Fruit fly (Drosophila melanogaster) whole organism, embryonic: ENCODE measurements around the gene eya.
A peak's percentile ranks its signal among the peaks of the same experiment; 100 is the strongest.

Experiments used
- CG13296 ChIP-seq: fragments of 200-800 bp; sonication (Bioruptor generic); optimal IDR thresholded peaks from 3 replicates; lab custom pipeline; 2018; ENCODE audit warnings: missing biosample characterization, mild to moderate bottlenecking, missing genetic modification characterization
- CG15601 ChIP-seq: fragments of 200-800 bp; sonication (Bioruptor generic); optimal IDR thresholded peaks from 3 replicates; lab custom pipeline; 2019; ENCODE audit warnings: missing biosample characterization, mild to moderate bottlenecking, missing genetic modification characterization, moderate library complexity
- CG15696 ChIP-seq: fragments of 200-800 bp; sonication (Bioruptor generic); optimal IDR thresholded peaks from 2 replicates; lab custom pipeline; 2019; ENCODE audit warnings: missing biosample characterization, mild to moderate bottlenecking, missing genetic modification characterization, moderate library complexity
- CG1602 ChIP-seq: fragments of 200-800 bp; sonication (Bioruptor generic); optimal IDR thresholded peaks from 3 replicates; lab custom pipeline; 2016; ENCODE audit warnings: missing biosample characterization, missing genetic modification characterization
- CG16815 ChIP-seq: fragments of 200-800 bp; sonication (Bioruptor generic); optimal IDR thresholded peaks from 3 replicates; lab custom pipeline; 2017; ENCODE audit warnings: missing biosample characterization, mild to moderate bottlenecking, missing genetic modification characterization
- CG17385 ChIP-seq: fragments of 200-800 bp; sonication (Bioruptor generic); optimal IDR thresholded peaks from 3 replicates; lab custom pipeline; 2018; ENCODE audit warnings: missing biosample characterization, mild to moderate bottlenecking, missing genetic modification characterization
- CG34376 ChIP-seq: fragments of 200-800 bp; sonication (Bioruptor generic); optimal IDR thresholded peaks from 2 replicates; lab custom pipeline; 2018; ENCODE audit warnings: missing biosample characterization, mild to moderate bottlenecking, missing genetic modification characterization
- CG4854 ChIP-seq: fragments of 200-800 bp; sonication (Bioruptor generic); optimal IDR thresholded peaks from 2 replicates; lab custom pipeline; 2016; ENCODE audit warnings: missing biosample characterization, missing genetic modification characterization, inconsistent platforms
- CG5953 ChIP-seq: fragments of 200-800 bp; sonication (Bioruptor generic); IDR thresholded peaks from 2 replicates; pipeline ENCODE4 v1.3.6; 2022; ENCODE audit warnings: missing biosample characterization, missing genetic modification characterization
- CG6175 ChIP-seq: fragments of 200-800 bp; sonication (Bioruptor generic); IDR thresholded peaks from 3 replicates; pipeline ENCODE4 v1.3.6; 2022; ENCODE audit warnings: missing biosample characterization, missing genetic modification characterization
- CG7556 ChIP-seq: fragments of 200-800 bp; sonication (Bioruptor generic); optimal IDR thresholded peaks from 2 replicates; lab custom pipeline; 2017; ENCODE audit warnings: missing biosample characterization, mild to moderate bottlenecking, missing genetic modification characterization
- CG8765 ChIP-seq: fragments of 200-800 bp; sonication (Bioruptor generic); IDR thresholded peaks from 2 replicates; pipeline ENCODE4 v1.3.6; 2022; ENCODE audit warnings: missing biosample characterization, missing genetic modification characterization
- CG8924 ChIP-seq: fragments of 200-800 bp; optimal IDR thresholded peaks from 3 replicates; lab custom pipeline; 2019; ENCODE audit warnings: missing biosample characterization, mild to moderate bottlenecking, missing genetic modification characterization, moderate library complexity
- Dek ChIP-seq: fragments of 200-800 bp; sonication (Bioruptor generic); optimal IDR thresholded peaks from 3 replicates; lab custom pipeline; 2019; ENCODE audit warnings: missing biosample characterization, mild to moderate bottlenecking, missing genetic modification characterization, moderate library complexity
- Dref ChIP-seq: fragments of 200-800 bp; sonication (Bioruptor generic); IDR thresholded peaks from 2 replicates; pipeline ENCODE4 v1.3.6; 2022; ENCODE audit warnings: missing biosample characterization, missing genetic modification characterization
- Drgx ChIP-seq: fragments of 200-800 bp; sonication (Bioruptor generic); IDR thresholded peaks from 2 replicates; pipeline ENCODE4 v1.3.6; 2022; ENCODE audit warnings: missing biosample characterization, missing genetic modification characterization
- Fer3 ChIP-seq: fragments of 200-800 bp; sonication (Bioruptor generic); optimal IDR thresholded peaks from 2 replicates; lab custom pipeline; 2018; ENCODE audit warnings: missing biosample characterization, mild to moderate bottlenecking, missing genetic modification characterization, moderate library complexity
- HLH54F ChIP-seq: fragments of 200-800 bp; sonication (Bioruptor generic); optimal IDR thresholded peaks from 3 replicates; lab custom pipeline; 2016; ENCODE audit warnings: missing biosample characterization, missing genetic modification characterization
- Hr3 ChIP-seq: fragments of 200-800 bp; sonication (Bioruptor generic); optimal IDR thresholded peaks from 3 replicates; lab custom pipeline; 2016; ENCODE audit warnings: missing biosample characterization, missing genetic modification characterization
- Hr51 ChIP-seq, 2 experiments: fragments of 200-800 bp; sonication (Bioruptor generic); optimal IDR thresholded peaks; 2 replicates in 1 of 2; 3 replicates in 1 of 2; lab custom pipeline; 2016 to 2018; ENCODE audit warnings: missing biosample characterization in 2 of 2, missing genetic modification characterization in 2 of 2, mild to moderate bottlenecking in 1 of 2, moderate library complexity in 1 of 2
- Hr78 ChIP-seq, 2 experiments: fragments of 200-800 bp in 1 of 2; fragments of >200 bp in 1 of 2; sonication (Bioruptor generic) in 1 of 2; optimal IDR thresholded peaks; 2 replicates each; lab custom pipeline; 2017 to 2019; ENCODE audit warnings: missing biosample characterization in 2 of 2, missing genetic modification characterization in 2 of 2, mild to moderate bottlenecking in 1 of 2, moderate library complexity in 1 of 2
- Lhr ChIP-seq: fragments of 200-800 bp; sonication (Bioruptor generic); optimal IDR thresholded peaks from 3 replicates; lab custom pipeline; 2017; ENCODE audit warnings: mild to moderate bottlenecking, missing biosample characterization, missing genetic modification reagents, missing genetic modification characterization
- MTF-1 ChIP-seq: fragments of 200-800 bp; sonication (Bioruptor generic); optimal IDR thresholded peaks from 2 replicates; lab custom pipeline; 2018; ENCODE audit warnings: missing biosample characterization, mild to moderate bottlenecking, missing genetic modification characterization, borderline replicate concordance
- NFAT ChIP-seq: fragments of 200-800 bp; sonication (Bioruptor generic); IDR thresholded peaks from 2 replicates; pipeline ENCODE4 v1.3.6; 2022; ENCODE audit warnings: missing biosample characterization, missing genetic modification characterization
- Nf-YC ChIP-seq: fragments of 200-800 bp; optimal IDR thresholded peaks from 3 replicates; lab custom pipeline; 2019; ENCODE audit warnings: missing biosample characterization, mild to moderate bottlenecking, missing genetic modification characterization, moderate library complexity
- Sry-β ChIP-seq: fragments of 200-800 bp; sonication (Bioruptor generic); optimal IDR thresholded peaks from 2 replicates; lab custom pipeline; 2018; ENCODE audit warnings: missing biosample characterization, mild to moderate bottlenecking, missing genetic modification characterization, moderate library complexity
- Taf1 ChIP-seq: fragments of 200-800 bp; sonication (Bioruptor generic); IDR thresholded peaks from 2 replicates; pipeline ENCODE4 v1.3.6; 2022; ENCODE audit warnings: missing biosample characterization, missing genetic modification characterization
- ab ChIP-seq: fragments of 200-800 bp; sonication (Bioruptor generic); optimal IDR thresholded peaks from 2 replicates; lab custom pipeline; 2016; ENCODE audit warnings: missing biosample characterization, missing genetic modification characterization
- ato ChIP-seq: fragments of 200-800 bp; sonication (Bioruptor generic); IDR thresholded peaks from 2 replicates; pipeline ENCODE4 v1.3.6; 2022; ENCODE audit warnings: missing biosample characterization, missing genetic modification characterization; ENCODE audit not compliant: partially characterized antibody
- crp ChIP-seq, 2 experiments: fragments of 200-800 bp; sonication (Bioruptor generic); optimal IDR thresholded peaks; 2 replicates in 1 of 2; 3 replicates in 1 of 2; lab custom pipeline; 2017; ENCODE audit warnings: missing biosample characterization in 2 of 2, missing genetic modification characterization in 2 of 2, mild to moderate bottlenecking in 1 of 2, moderate library complexity in 1 of 2
- gro ChIP-seq: fragments of 200-800 bp; sonication (Bioruptor generic); optimal IDR thresholded peaks from 2 replicates; lab custom pipeline; 2016; ENCODE audit warnings: missing biosample characterization, missing genetic modification characterization
- insv ChIP-seq, 2 experiments: fragments of 200-800 bp; sonication (Bioruptor generic); optimal IDR thresholded peaks; 3 replicates each; lab custom pipeline; 2016 to 2018; ENCODE audit warnings: missing biosample characterization in 2 of 2, missing genetic modification characterization in 2 of 2
- jing ChIP-seq: fragments of 200-800 bp; sonication (Bioruptor generic); optimal IDR thresholded peaks from 2 replicates; lab custom pipeline; 2018; ENCODE audit warnings: missing biosample characterization, mild to moderate bottlenecking, missing genetic modification characterization
- ken ChIP-seq: fragments of 200-800 bp; sonication (Bioruptor generic); IDR thresholded peaks from 3 replicates; pipeline ENCODE4 v1.3.6; 2022; ENCODE audit warnings: missing biosample characterization, missing genetic modification characterization
- lola ChIP-seq, 3 experiments: fragments of >200 bp in 2 of 3; fragments of 200-800 bp in 1 of 3; sonication (Bioruptor generic) in 1 of 3; optimal IDR thresholded peaks; 2 replicates each; lab custom pipeline; 2017 to 2019; ENCODE audit warnings: missing biosample characterization in 3 of 3, missing genetic modification characterization in 3 of 3, mild to moderate bottlenecking in 1 of 3, moderate library complexity in 1 of 3
- mam ChIP-seq: fragments of 200-800 bp; sonication (Bioruptor generic); optimal IDR thresholded peaks from 3 replicates; lab custom pipeline; 2016; ENCODE audit warnings: missing biosample characterization, missing genetic modification characterization
- nau ChIP-seq: fragments of 200-800 bp; sonication (Bioruptor generic); optimal IDR thresholded peaks from 3 replicates; lab custom pipeline; 2017; ENCODE audit warnings: missing biosample characterization, mild to moderate bottlenecking, missing genetic modification characterization, missing genetic modification reagents
- onecut ChIP-seq: fragments of 200-800 bp; sonication (Bioruptor generic); IDR thresholded peaks from 2 replicates; pipeline ENCODE4 v1.3.6; 2022; ENCODE audit warnings: missing biosample characterization, missing genetic modification characterization
- pan ChIP-seq, 4 experiments: fragments of >200 bp in 3 of 4; fragments of 200-800 bp in 1 of 4; sonication (Bioruptor generic) in 1 of 4; optimal IDR thresholded peaks in 3 of 4; IDR thresholded peaks in 1 of 4; 2 replicates each; pipeline versions ENCODE4 v1.3.6 to Lab custom; 2017 to 2022; ENCODE audit warnings: missing biosample characterization in 2 of 4, missing genetic modification characterization in 2 of 4, mixed read lengths in 1 of 4
- pb ChIP-seq: fragments of 200-800 bp; sonication (Bioruptor generic); optimal IDR thresholded peaks from 3 replicates; lab custom pipeline; 2016; ENCODE audit warnings: missing biosample characterization, missing genetic modification characterization
- pzg ChIP-seq: fragments of 200-800 bp; sonication (Bioruptor generic); optimal IDR thresholded peaks from 3 replicates; lab custom pipeline; 2018; ENCODE audit warnings: missing biosample characterization, mild to moderate bottlenecking, missing genetic modification characterization, moderate library complexity
- sc ChIP-seq, 3 experiments: fragments of >200 bp in 2 of 3; fragments of 200-800 bp in 1 of 3; sonication (Bioruptor generic) in 1 of 3; optimal IDR thresholded peaks; 2 replicates in 2 of 3; 3 replicates in 1 of 3; lab custom pipeline; 2017; ENCODE audit warnings: mild to moderate bottlenecking in 1 of 3, missing biosample characterization in 1 of 3, missing genetic modification characterization in 1 of 3, missing genetic modification reagents in 1 of 3
- scrt ChIP-seq: fragments of 200-800 bp; sonication (Bioruptor generic); optimal IDR thresholded peaks from 2 replicates; lab custom pipeline; 2018; ENCODE audit warnings: missing biosample characterization, mild to moderate bottlenecking, missing genetic modification characterization, moderate library complexity
- slp2 ChIP-seq: fragments of 200-800 bp; sonication (Bioruptor generic); optimal IDR thresholded peaks from 2 replicates; lab custom pipeline; 2016; ENCODE audit warnings: missing biosample characterization, missing genetic modification characterization
- tna ChIP-seq: fragments of 200-800 bp; sonication (Bioruptor generic); IDR thresholded peaks from 2 replicates; pipeline ENCODE4 v1.3.6; 2022; ENCODE audit warnings: missing biosample characterization, missing genetic modification characterization; ENCODE audit not compliant: partially characterized antibody
- zen2 ChIP-seq: fragments of 200-800 bp; sonication (Bioruptor generic); IDR thresholded peaks from 3 replicates; pipeline ENCODE4 v1.3.6; 2022; ENCODE audit warnings: missing biosample characterization, missing genetic modification characterization; ENCODE audit not compliant: partially characterized antibody

The eya gene

dm6 chr2L:6490783-6491249 lies 56.0 kb downstream of the eya start, which contains the start of the genes Phf5a and CG31638 (continued):
- TF ChIP-seq CG1602 (GFP tag; lab: Kevin White, UChicago) (peak; percentile 95), ab (GFP tag; lab: Kevin White, UChicago) (peak; percentile 66), crp (GFP tag; optimal IDR thresholded peaks at IDR 0.05; lab: Kevin White, UChicago) (peak; percentile 57 to 93), zen2 (GFP tag; lab: Robert Waterston, UW) (no peak), insv (GFP tag; optimal IDR thresholded peaks at IDR 0.05; lab: Kevin White, UChicago) (peak in 1 of 2 experiments; percentile 19), lola (GFP tag; optimal IDR thresholded peaks at IDR 0.05; lab: Kevin White, UChicago) (peak in 1 of 3 experiments; percentile 73), CG5953 (GFP tag; lab: Robert Waterston, UW) (no peak), Taf1 (GFP tag; lab: Robert Waterston, UW) (peak; percentile 95), CG8765 (peak; percentile 96), Hr51 (GFP tag; optimal IDR thresholded peaks at IDR 0.05; lab: Kevin White, UChicago) (peak; percentile 55 to 76), jing (GFP tag; lab: Kevin White, UChicago) (no peak), gro (no peak), mam (GFP tag; lab: Kevin White, UChicago) (peak; percentile 81), Nf-YC (tag; lab: Kevin White, UChicago) (peak; percentile 89), CG6175 (peak; percentile 94)
- TF ChIP-seq, all 482 proteins: peak for 373

DNA sequence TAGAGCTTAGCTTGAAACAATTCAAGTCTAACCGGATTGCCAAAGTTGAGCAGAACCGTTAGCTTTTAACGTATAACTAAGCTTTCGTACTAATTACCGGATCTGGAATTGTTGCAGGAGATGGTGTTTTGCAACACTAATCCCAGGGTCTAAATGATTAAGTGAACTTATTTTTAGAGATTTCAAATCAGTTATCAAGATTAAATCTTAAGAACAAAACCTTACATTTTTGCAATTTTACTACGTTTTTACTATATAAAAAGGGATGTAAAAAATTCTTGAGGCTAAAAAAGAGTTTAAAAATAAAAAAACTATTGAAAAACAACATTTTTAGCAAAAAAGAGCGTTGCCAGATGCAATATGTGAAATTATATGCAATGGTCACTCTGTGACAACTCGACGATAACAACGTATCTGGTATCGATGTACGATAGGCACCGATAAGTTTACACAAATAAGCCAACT lies 58.1 kb downstream of the eya start, which contains the start of the genes KFase and epsilonCOP:
Gene KFase (minus strand): TSS at position 81 of the 465 bp plus-strand sequence.
Gene epsilonCOP (plus strand): TSS at position 415 of the 465 bp plus-strand sequence.
- TF ChIP-seq CG4854 (GFP tag; lab: Kevin White, UChicago) (peak; percentile 42), Hr78 (GFP tag; optimal IDR thresholded peaks at IDR 0.05; lab: Kevin White, UChicago) (no peak), HLH54F (GFP tag; lab: Kevin White, UChicago) (peak; percentile 31), CG15601 (peak; percentile 49), scrt (GFP tag; lab: Kevin White, UChicago) (peak; percentile 20), Dref (GFP tag; lab: Robert Waterston, UW) (peak; percentile 85), nau (GFP tag; lab: Kevin White, UChicago) (no peak), CG34376 (peak; percentile 47), Drgx (GFP tag; lab: Robert Waterston, UW) (no peak), onecut (GFP tag; lab: Robert Waterston, UW) (no peak), tna (GFP tag; lab: Robert Waterston, UW) (peak; percentile 57; the same call in 1 of the 2 replicates), mam (GFP tag; lab: Kevin White, UChicago) (peak; percentile 50), CG13296 (GFP tag; lab: Kevin White, UChicago) (peak; percentile 40), CG7556 (GFP tag; lab: Kevin White, UChicago) (peak; percentile 55), CG17385 (GFP tag; lab: Kevin White, UChicago) (peak; percentile 53), pb (GFP tag; lab: Kevin White, UChicago) (peak; percentile 61), slp2 (GFP tag; lab: Kevin White, UChicago) (no peak), Lhr (GFP tag; lab: Kevin White, UChicago) (peak; percentile 83), pan (optimal IDR thresholded peaks at IDR 0.05; lab: Kevin White, UChicago) (no peak), pan (GFP tag; optimal IDR thresholded peaks at IDR 0.05 in 1 of 2, IDR thresholded peaks at IDR 0.05 in 1 of 2) (no peak), sc (optimal IDR thresholded peaks at IDR 0.05; lab: Kevin White, UChicago) (no peak), sc (GFP tag; optimal IDR thresholded peaks at IDR 0.05; lab: Kevin White, UChicago) (peak; percentile 15), Fer3 (tag; lab: Kevin White, UChicago) (peak; percentile 64), NFAT (GFP tag; lab: Robert Waterston, UW) (no peak), Sry-β (GFP tag; lab: Kevin White, UChicago) (no peak), CG16815 (GFP tag; lab: Kevin White, UChicago) (no peak), Dek (tag; lab: Kevin White, UChicago) (peak; percentile 57), Hr3 (GFP tag; lab: Kevin White, UChicago) (peak; percentile 51), pzg (GFP tag; lab: Kevin White, UChicago) (peak; percentile 62), ken (GFP tag; lab: Robert Waterston, UW) (0 out of 3 replicates have a peak, but pooled peaks have one; percentile 38), ato (peak; percentile 63; the same call in 1 of the 2 replicates), CG15696 (tag; lab: Kevin White, UChicago) (peak; percentile 41), MTF-1 (GFP tag; lab: Kevin White, UChicago) (no peak), CG8924 (tag; lab: Kevin White, UChicago) (peak; percentile 48)
